Worm (Caenorhabditis elegans): Measurements from ENCODE around the gene cysl-4.

cysl-4 gene

DNA sequence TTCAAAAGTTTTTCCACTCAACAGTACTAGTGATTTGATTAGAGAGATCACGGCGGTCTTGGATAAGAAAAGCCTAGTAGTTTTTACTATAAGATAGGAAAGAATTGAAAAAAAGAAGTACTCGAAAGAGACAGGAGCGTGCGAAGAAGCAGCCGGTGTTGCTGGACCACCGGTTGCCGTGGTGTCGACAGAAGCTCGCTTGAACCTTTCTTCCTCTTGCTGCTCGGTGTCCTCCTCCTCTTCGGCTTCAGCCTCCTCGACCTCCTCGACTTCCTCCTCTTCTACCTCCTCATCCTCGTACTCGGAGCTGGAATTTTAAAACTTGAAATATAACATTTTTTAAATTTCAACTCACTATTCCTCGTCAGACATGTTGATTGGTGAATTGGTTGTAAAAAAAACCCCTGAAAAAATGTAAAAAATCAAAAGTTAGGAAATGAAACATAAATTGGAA lies 12.2 kb upstream of the cysl-4 start, which contains the start of gene tnt-4:
tnt-4 (minus strand) TSS at position 404 of the 454 bp plus-strand sequence.
- no peak for TF ChIP-seq mml-1 (tag; optimal IDR thresholded peaks at IDR 0.05)
- no peak for TF ChIP-seq lin-39 (tag; optimal IDR thresholded peaks at IDR 0.05)
- TF ChIP-seq nhr-28 (tag; optimal IDR thresholded peaks at IDR 0.05): no peak
- no peak for TF ChIP-seq fkh-2 (tag; optimal IDR thresholded peaks at IDR 0.05)
- TF ChIP-seq nhr-76 (tag; optimal IDR thresholded peaks at IDR 0.05): no peak
- TF ChIP-seq nhr-23 (tag; optimal IDR thresholded peaks at IDR 0.05): no peak
- TF ChIP-seq lsy-12 (tag; optimal IDR thresholded peaks at IDR 0.05): no peak

DNA sequence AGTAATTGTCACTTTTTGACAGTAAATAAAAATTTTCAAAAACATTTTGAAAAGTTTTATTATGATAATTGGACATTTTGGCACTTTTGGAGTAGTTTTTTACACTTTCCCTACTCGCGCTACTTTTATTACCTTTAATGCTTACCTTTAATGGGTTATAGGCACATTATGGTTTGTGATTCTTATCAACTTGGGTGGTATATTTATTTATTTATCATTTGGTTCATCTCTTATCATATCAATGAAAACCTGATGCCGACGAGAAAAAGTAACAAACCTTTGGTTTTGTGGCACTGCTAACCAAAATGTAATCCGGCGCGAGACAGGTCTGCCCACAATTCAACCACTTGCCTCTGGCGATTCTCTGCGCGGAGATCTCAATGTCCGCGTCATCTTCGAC lies 6.4 kb upstream of the cysl-4 start:
- TF ChIP-seq unc-62 (GFP tag; optimal IDR thresholded peaks at IDR 0.05) (no peak), elt-2 (tag; optimal IDR thresholded peaks at IDR 0.05) (peak; percentile 45), lin-15B (tag; optimal IDR thresholded peaks at IDR 0.05) (no peak), nhr-11 (tag; optimal IDR thresholded peaks at IDR 0.05) (no peak), eor-1 (tag; optimal IDR thresholded peaks at IDR 0.05) (no peak), fos-1 (tag; optimal IDR thresholded peaks at IDR 0.05) (no peak), nhr-77 (tag; optimal IDR thresholded peaks at IDR 0.05) (no peak), skn-1 (tag; optimal IDR thresholded peaks at IDR 0.05) (no peak), nhr-67 (tag; optimal IDR thresholded peaks at IDR 0.05) (no peak), pha-4 (tag; optimal IDR thresholded peaks at IDR 0.05) (peak; percentile 7)

DNA sequence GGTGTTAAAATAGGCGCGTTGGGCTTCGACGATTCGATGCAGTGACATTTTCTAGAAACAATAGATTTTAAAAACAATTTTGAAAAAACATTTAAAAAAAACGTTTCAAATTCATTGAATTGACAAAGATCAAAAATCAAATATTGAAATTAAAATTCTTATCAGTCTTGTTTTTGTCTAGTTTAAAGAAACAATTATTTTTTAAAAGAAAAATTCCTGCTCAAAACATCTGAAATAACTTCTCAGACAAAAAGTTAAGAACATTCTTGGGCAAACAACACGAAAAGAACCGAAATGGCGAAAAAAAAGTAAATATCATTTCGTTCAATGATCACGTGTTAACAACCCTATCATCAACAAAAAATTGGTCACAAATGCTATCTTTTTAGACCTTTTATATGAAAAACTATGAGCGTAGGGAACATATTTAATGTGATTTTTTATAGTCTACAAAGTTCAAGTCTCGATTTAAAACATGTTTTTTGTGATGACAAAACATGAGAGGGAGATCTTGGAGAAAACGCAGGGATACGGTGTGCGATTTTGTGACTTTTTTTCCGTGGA lies 5.1 kb upstream of the cysl-4 start, which contains the start of gene alh-5:
alh-5 (minus strand) TSS at position 51 of the 564 bp plus-strand sequence.
- TF ChIP-seq ztf-4 (tag; optimal IDR thresholded peaks at IDR 0.05): no peak
- no peak for TF ChIP-seq fos-1 (tag; optimal IDR thresholded peaks at IDR 0.05)
- peak; percentile 56 for TF ChIP-seq pqm-1 (tag; optimal IDR thresholded peaks at IDR 0.05)
- TF ChIP-seq elt-2 (tag; optimal IDR thresholded peaks at IDR 0.05): peak; percentile 48
- peak; percentile 2 for TF ChIP-seq jun-1 (tag; optimal IDR thresholded peaks at IDR 0.05)
- TF ChIP-seq elt-3 (tag; optimal IDR thresholded peaks at IDR 0.05): no peak
- TF ChIP-seq pha-4 (tag; optimal IDR thresholded peaks at IDR 0.05): peak; percentile 86
- no peak for TF ChIP-seq ZK546.5 (tag; optimal IDR thresholded peaks at IDR 0.05)

DNA sequence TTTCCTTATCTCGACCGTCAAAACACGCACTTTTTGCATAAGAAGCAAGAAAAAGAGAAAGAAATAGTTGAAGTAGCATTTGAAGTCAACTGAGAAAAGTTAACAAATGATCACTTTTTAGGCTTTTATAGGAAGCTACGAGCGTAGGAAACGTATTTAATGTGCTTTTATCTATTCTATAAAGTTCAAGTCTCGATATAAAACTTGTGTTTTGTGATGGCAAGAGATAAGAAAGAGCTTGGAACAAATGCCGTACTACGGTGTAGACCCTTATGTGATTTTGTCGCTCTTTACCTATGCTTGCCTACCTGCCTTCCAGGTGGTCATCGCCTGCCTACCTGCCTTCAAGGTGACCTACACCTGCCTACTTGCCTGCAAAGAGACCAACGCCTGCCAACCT lies 530 bp upstream of the cysl-4 start, which contains the start of gene clec-206:
clec-206 (minus strand) TSS at position 101 of the 400 bp plus-strand sequence.
- TF ChIP-seq nhr-25 (tag; optimal IDR thresholded peaks at IDR 0.05) (no peak), eor-1 (tag; optimal IDR thresholded peaks at IDR 0.05) (no peak), mdl-1 (tag; optimal IDR thresholded peaks at IDR 0.05) (no peak), R02D3.7 (tag; optimal IDR thresholded peaks at IDR 0.05) (no peak), nfya-1 (tag; optimal IDR thresholded peaks at IDR 0.05; ENCODE audit: insufficient read depth) (no peak), ceh-16 (tag; optimal IDR thresholded peaks at IDR 0.05) (no peak), pqm-1 (tag; optimal IDR thresholded peaks at IDR 0.05) (no peak), mml-1 (tag; optimal IDR thresholded peaks at IDR 0.05) (no peak), nhr-11 (tag; optimal IDR thresholded peaks at IDR 0.05) (no peak), egl-27 (tag; optimal IDR thresholded peaks at IDR 0.05) (no peak), elt-1 (tag; optimal IDR thresholded peaks at IDR 0.05) (no peak), ztf-4 (tag; optimal IDR thresholded peaks at IDR 0.05) (no peak)

DNA sequence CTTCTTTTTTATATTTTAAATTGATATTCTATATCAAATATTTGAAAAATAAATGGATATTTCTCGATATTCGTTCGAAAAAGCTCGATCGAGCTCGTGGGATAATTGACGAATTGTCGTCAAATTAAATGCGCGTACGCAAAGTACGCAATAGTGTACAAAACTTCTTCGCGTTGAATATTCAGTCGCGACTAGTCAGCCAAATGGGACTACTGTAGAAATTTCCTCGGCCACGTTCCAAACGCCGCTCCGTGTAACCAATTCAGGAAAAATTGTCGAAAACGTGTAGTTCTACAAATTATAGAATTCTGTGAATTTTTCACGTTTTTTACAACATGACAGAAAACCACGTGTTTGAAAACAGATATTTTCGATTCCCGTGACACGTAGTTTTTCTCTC lies 3.7 kb downstream of the cysl-4 start:
- TF ChIP-seq nhr-23 (tag; optimal IDR thresholded peaks at IDR 0.05) (peak; percentile 35), elt-2 (tag; optimal IDR thresholded peaks at IDR 0.05) (peak; percentile 55), pqm-1 (tag; optimal IDR thresholded peaks at IDR 0.05) (peak; percentile 11), lsy-12 (tag; optimal IDR thresholded peaks at IDR 0.05) (no peak), lin-15B (tag; optimal IDR thresholded peaks at IDR 0.05) (peak; percentile 68), R02D3.7 (tag; optimal IDR thresholded peaks at IDR 0.05) (peak; percentile 35), nhr-43 (tag; optimal IDR thresholded peaks at IDR 0.05; ENCODE audit: poor library complexity, severe bottlenecking) (peak; percentile 44), nfya-1 (tag; optimal IDR thresholded peaks at IDR 0.05; ENCODE audit: insufficient read depth) (no peak)

DNA sequence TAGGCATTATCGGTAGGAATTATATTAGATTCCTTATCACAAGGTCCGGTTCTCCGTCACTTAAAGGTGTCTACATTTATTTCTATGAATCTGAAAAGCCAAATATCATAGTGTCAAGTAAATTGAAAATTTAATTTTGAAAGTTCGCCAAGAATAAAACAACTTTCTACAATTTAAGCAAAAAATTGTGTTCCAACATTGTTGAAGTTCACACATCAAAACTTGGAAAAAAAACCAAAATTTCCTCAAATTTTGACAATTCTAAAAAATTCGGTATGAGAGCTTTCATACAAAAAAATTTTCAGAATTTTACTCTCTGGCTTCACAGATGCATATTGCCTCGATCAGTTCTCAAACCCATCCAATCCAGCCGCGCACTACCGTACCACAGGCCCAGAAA lies 7.0 kb downstream of the cysl-4 start, which contains the start of gene F59A7.7:
F59A7.7 (plus strand) TSS at position 301 of the 400 bp plus-strand sequence.
- TF ChIP-seq nhr-43 (tag; optimal IDR thresholded peaks at IDR 0.05; ENCODE audit: poor library complexity, severe bottlenecking) (no peak), ztf-11 (tag; optimal IDR thresholded peaks at IDR 0.05) (no peak), nhr-12 (tag; optimal IDR thresholded peaks at IDR 0.05) (no peak), zag-1 (tag; optimal IDR thresholded peaks at IDR 0.05) (no peak)

Measured in whole organism, L3 larva.